Fruit fly (Drosophila melanogaster): ENCODE data around the gene dlg1.

dm6 chrX:11339868-11340548 lies 29.5 kb upstream of the dlg1 start, which contains the start of the genes CG34348 and Kap3:
- no peak for TF ChIP-seq CG8478 (optimal IDR thresholded peaks at IDR 0.05)
- TF ChIP-seq CTCF (optimal IDR thresholded peaks at IDR 0.05): no peak

All from S2 (cell line).